Worm (Caenorhabditis elegans) whole organism, early embryonic: ENCODE data around the gene str-7.

Experiments used
- ama-1 ChIP-seq: fragments of 150-350 bp; optimal IDR thresholded peaks from 2 replicates; lab custom pipeline; 2014
- ceh-13 ChIP-seq: fragments of 200-800 bp; sonication (Bioruptor generic); optimal IDR thresholded peaks from 2 replicates; lab custom pipeline; 2018; ENCODE audit warnings: mild to moderate bottlenecking, missing genetic modification characterization, missing compliant biosample characterization
- ets-7 ChIP-seq: sonication (generic microtip); optimal IDR thresholded peaks from 2 replicates; lab custom pipeline; 2016; ENCODE audit warnings: missing genotype, missing genetic modification characterization, missing compliant biosample characterization
- hmbx-1 ChIP-seq: sonication (generic microtip); optimal IDR thresholded peaks from 2 replicates; lab custom pipeline; 2016; ENCODE audit warnings: mild to moderate bottlenecking, missing genetic modification characterization, missing compliant biosample characterization
- hnd-1 ChIP-seq: sonication (generic microtip); optimal IDR thresholded peaks from 2 replicates; lab custom pipeline; 2016; ENCODE audit warnings: missing genetic modification characterization, missing compliant biosample characterization

- no peak for TF ChIP-seq ets-7 (tag; lab: Kevin White, UChicago)
- no peak for TF ChIP-seq ama-1
- no peak for TF ChIP-seq hnd-1 (tag; lab: Kevin White, UChicago)
- TF ChIP-seq ceh-13: no peak
- no peak for TF ChIP-seq hmbx-1 (tag; lab: Kevin White, UChicago)
These were observed 43.8 kb upstream of the str-7 start, which contains the start of gene fbxa-88 for ce11 chrV:16143066-16143581.
